Fruit fly (Drosophila melanogaster): ENCODE measurements around the gene CG10472.

Gene CG10472

DNA sequence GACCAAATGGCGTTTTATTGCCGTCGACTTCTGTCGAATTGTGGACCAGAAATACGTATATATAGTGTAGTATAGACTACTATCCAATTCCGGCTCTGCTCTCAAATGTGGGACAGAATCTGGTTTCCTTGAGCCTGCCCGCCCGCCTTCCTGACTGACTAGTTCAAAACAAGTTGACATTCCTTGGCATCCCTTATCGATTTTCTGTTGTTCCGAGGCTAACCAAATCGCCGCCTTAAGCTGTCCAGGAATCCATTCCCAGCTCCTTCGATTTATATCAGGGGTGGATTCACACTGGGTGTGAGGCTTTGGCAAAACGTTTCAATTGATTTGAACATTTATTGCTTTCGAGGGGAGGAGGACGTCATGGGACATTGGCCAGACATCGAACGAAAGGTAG, 49.8 kb downstream of the CG10472 start:
- TF ChIP-seq Mnt (GFP tag; optimal IDR thresholded peaks at IDR 0.05) = no peak
- no peak for TF ChIP-seq cnc (optimal IDR thresholded peaks at IDR 0.05)
- TF ChIP-seq toe (GFP tag; optimal IDR thresholded peaks at IDR 0.05) = no peak
- no peak for TF ChIP-seq CG11617 (GFP tag; optimal IDR thresholded peaks at IDR 0.05)
- TF ChIP-seq CG5204 (GFP tag; optimal IDR thresholded peaks at IDR 0.05) = no peak
